Fruit fly (Drosophila melanogaster): ENCODE measurements around the gene her.

Gene her

dm6 chr2L:16715841-16716701 lies 39.1 kb downstream of the her start, which contains the start of the genes Cyt-c-d and CG31808 (continued):
- TF ChIP-seq CG10669 (GFP tag; optimal IDR thresholded peaks at IDR 0.05), result peak; percentile 94
- peak; percentile 95 for TF ChIP-seq CG11762 (GFP tag; optimal IDR thresholded peaks at IDR 0.05; ENCODE audit: insufficient read depth)
- TF ChIP-seq Lpt (GFP tag; optimal IDR thresholded peaks at IDR 0.05), result peak; percentile 99
- peak; percentile 97 for TF ChIP-seq Sox14 (GFP tag; optimal IDR thresholded peaks at IDR 0.05)
- peak; percentile 94 for TF ChIP-seq Ets96B (tag; optimal IDR thresholded peaks at IDR 0.05)
- peak; percentile 92 for TF ChIP-seq CG6808 (GFP tag; optimal IDR thresholded peaks at IDR 0.05)
- TF ChIP-seq Met (GFP tag; optimal IDR thresholded peaks at IDR 0.05), result peak; percentile 98
- TF ChIP-seq CG32006 (GFP tag; optimal IDR thresholded peaks at IDR 0.05), result peak; percentile 99
- TF ChIP-seq CG34406 (GFP tag; optimal IDR thresholded peaks at IDR 0.05), result peak; percentile 96
- TF ChIP-seq CG8632 (GFP tag; optimal IDR thresholded peaks at IDR 0.05), result peak; percentile 95
- peak; percentile 82 to 98 for TF ChIP-seq salr (GFP tag; optimal IDR thresholded peaks at IDR 0.05)
- TF ChIP-seq spab (GFP tag; optimal IDR thresholded peaks at IDR 0.05), result peak; percentile 94
- peak; percentile 96 for TF ChIP-seq Eip75B (GFP tag; optimal IDR thresholded peaks at IDR 0.05)
- peak; percentile 99 for TF ChIP-seq CG6276 (GFP tag; optimal IDR thresholded peaks at IDR 0.05)
- TF ChIP-seq topi (GFP tag; optimal IDR thresholded peaks at IDR 0.05), result peak; percentile 97
- TF ChIP-seq Smox (GFP tag; optimal IDR thresholded peaks at IDR 0.05), result peak; percentile 96
- TF ChIP-seq CG11902 (GFP tag; optimal IDR thresholded peaks at IDR 0.05), result peak; percentile 90
- TF ChIP-seq vri (GFP tag; optimal IDR thresholded peaks at IDR 0.05), result peak; percentile 95
- peak; percentile 61 for TF ChIP-seq fkh (GFP tag; optimal IDR thresholded peaks at IDR 0.05)
- TF ChIP-seq fd59A (GFP tag; optimal IDR thresholded peaks at IDR 0.05), result peak; percentile 90
- peak; percentile 89 for TF ChIP-seq Sox15 (GFP tag; optimal IDR thresholded peaks at IDR 0.05)
- TF ChIP-seq CG8319 (GFP tag; optimal IDR thresholded peaks at IDR 0.05), result peak; percentile 88
- peak; percentile 93 for TF ChIP-seq Ets21C (GFP tag; optimal IDR thresholded peaks at IDR 0.05)
- TF ChIP-seq pdm3 (GFP tag; optimal IDR thresholded peaks at IDR 0.05), result peak; percentile 98
- peak; percentile 100 for TF ChIP-seq Eip78C (GFP tag)
- peak; percentile 95 for TF ChIP-seq CG31627 (GFP tag; optimal IDR thresholded peaks at IDR 0.05)
- peak; percentile 94 for TF ChIP-seq CG3032 (tag; optimal IDR thresholded peaks at IDR 0.05)
- TF ChIP-seq dac (GFP tag; optimal IDR thresholded peaks at IDR 0.05), result peak; percentile 99
- TF ChIP-seq fd85E (GFP tag; optimal IDR thresholded peaks at IDR 0.05), result peak; percentile 93
- TF ChIP-seq CG11294 (GFP tag; IDR thresholded peaks at IDR 0.05), result peak; percentile 97
- TF ChIP-seq ss (GFP tag; optimal IDR thresholded peaks at IDR 0.05), result peak; percentile 91
- TF ChIP-seq CG9139 (GFP tag; optimal IDR thresholded peaks at IDR 0.05), result peak; percentile 84
- TF ChIP-seq CG6163 (GFP tag; IDR thresholded peaks at IDR 0.05), result peak; percentile 99

- TF ChIP-seq CG3032 (tag; optimal IDR thresholded peaks at IDR 0.05), result no peak
- peak; percentile 67 for TF ChIP-seq eg (GFP tag; IDR thresholded peaks at IDR 0.05)
- no peak for TF ChIP-seq fd59A (GFP tag; optimal IDR thresholded peaks at IDR 0.05)
- no peak for TF ChIP-seq Lpt (GFP tag; optimal IDR thresholded peaks at IDR 0.05)
These were observed 39.8 kb downstream of the her start for dm6 chr2L:16716771-16717170.

- TF ChIP-seq fd85E (GFP tag; optimal IDR thresholded peaks at IDR 0.05), result no peak
- TF ChIP-seq eg (GFP tag; IDR thresholded peaks at IDR 0.05), result peak; percentile 45; the same call in 2 of the 3 replicates
- TF ChIP-seq spab (GFP tag; optimal IDR thresholded peaks at IDR 0.05), result no peak
- TF ChIP-seq CG9139 (GFP tag; optimal IDR thresholded peaks at IDR 0.05), result no peak
- TF ChIP-seq Hr39 (GFP tag; optimal IDR thresholded peaks at IDR 0.05), result no peak
- peak; percentile 47 for TF ChIP-seq CG6276 (GFP tag; optimal IDR thresholded peaks at IDR 0.05)
- TF ChIP-seq Lpt (GFP tag; optimal IDR thresholded peaks at IDR 0.05), result no peak
- TF ChIP-seq Eip93F (GFP tag; optimal IDR thresholded peaks at IDR 0.05), result no peak
- TF ChIP-seq CG6163 (GFP tag; IDR thresholded peaks at IDR 0.05), result 0 out of 3 replicates have a peak, but pooled peaks have one; percentile 8
- TF ChIP-seq CG11902 (GFP tag; optimal IDR thresholded peaks at IDR 0.05), result no peak
- no peak for TF ChIP-seq Met (GFP tag; optimal IDR thresholded peaks at IDR 0.05)
- peak; percentile 43; the same call in 2 of the 3 replicates for TF ChIP-seq CG8119 (GFP tag; IDR thresholded peaks at IDR 0.05)
- TF ChIP-seq Eip75B (GFP tag; optimal IDR thresholded peaks at IDR 0.05), result no peak
- TF ChIP-seq OdsH (GFP tag; optimal IDR thresholded peaks at IDR 0.05), result no peak
- TF ChIP-seq CG3032 (tag; optimal IDR thresholded peaks at IDR 0.05), result no peak
- TF ChIP-seq CG32006 (GFP tag; optimal IDR thresholded peaks at IDR 0.05), result peak; percentile 23
- no peak for TF ChIP-seq CG4318 (GFP tag; optimal IDR thresholded peaks at IDR 0.05)
- TF ChIP-seq Smox (GFP tag; optimal IDR thresholded peaks at IDR 0.05), result no peak
- TF ChIP-seq Hr4 (GFP tag; optimal IDR thresholded peaks at IDR 0.05), result no peak
- no peak for TF ChIP-seq salr (GFP tag; optimal IDR thresholded peaks at IDR 0.05)
- peak; percentile 54; the same call in 1 of the 2 replicates for TF ChIP-seq CG15336 (GFP tag; IDR thresholded peaks at IDR 0.05)
- no peak for TF ChIP-seq CG31627 (GFP tag; optimal IDR thresholded peaks at IDR 0.05)
- no peak for TF ChIP-seq CG6792 (GFP tag; optimal IDR thresholded peaks at IDR 0.05)
- TF ChIP-seq vri (GFP tag; optimal IDR thresholded peaks at IDR 0.05), result no peak
These were observed 41.6 kb downstream of the her start for dm6 chr2L:16718446-16719173.
